Fruit fly (Drosophila melanogaster) whole organism, embryonic: Measurements from ENCODE around the gene pall.

ENCODE experiments used
- Aef1 ChIP-seq: fragments of 200-800 bp; sonication (Bioruptor generic); IDR thresholded peaks from 3 replicates; pipeline ENCODE4 v1.3.6; 2022; ENCODE audit warnings: missing biosample characterization, missing genetic modification characterization
- Atf3 ChIP-seq: fragments of 200-800 bp; sonication (Bioruptor generic); optimal IDR thresholded peaks from 3 replicates; lab custom pipeline; 2016; ENCODE audit warnings: missing biosample characterization, missing genetic modification characterization
- CG11085 ChIP-seq: fragments of 200-800 bp; sonication (Bioruptor generic); IDR thresholded peaks from 2 replicates; pipeline ENCODE4 v1.3.6; 2022; ENCODE audit warnings: missing biosample characterization, missing genetic modification characterization
- CG12236 ChIP-seq: fragments of 200-800 bp; sonication (Bioruptor generic); optimal IDR thresholded peaks from 2 replicates; lab custom pipeline; 2016; ENCODE audit warnings: missing biosample characterization, missing genetic modification characterization
- CG12769 ChIP-seq: fragments of 200-800 bp; sonication (Bioruptor generic); optimal IDR thresholded peaks from 2 replicates; lab custom pipeline; 2019; ENCODE audit warnings: missing biosample characterization, mild to moderate bottlenecking, missing genetic modification characterization, moderate library complexity
- CG13424 ChIP-seq: fragments of 200-800 bp; sonication (Bioruptor generic); optimal IDR thresholded peaks from 2 replicates; lab custom pipeline; 2019; ENCODE audit warnings: missing biosample characterization, mild to moderate bottlenecking, missing genetic modification characterization, moderate library complexity
- CG14965 ChIP-seq: fragments of 200-800 bp; sonication (Bioruptor generic); optimal IDR thresholded peaks from 2 replicates; lab custom pipeline; 2016; ENCODE audit warnings: missing biosample characterization, missing genetic modification characterization, borderline replicate concordance
- CG18011 ChIP-seq: fragments of 200-800 bp; sonication (Bioruptor generic); optimal IDR thresholded peaks from 2 replicates; lab custom pipeline; 2017; ENCODE audit warnings: missing biosample characterization, missing genetic modification characterization, mild to moderate bottlenecking, moderate library complexity, missing genotype
- CG3065 ChIP-seq: fragments of 200-800 bp; sonication (Bioruptor generic); optimal IDR thresholded peaks from 2 replicates; lab custom pipeline; 2016; ENCODE audit warnings: missing biosample characterization, missing genetic modification characterization
- CG42726 ChIP-seq: fragments of 200-800 bp; sonication (Bioruptor generic); IDR thresholded peaks from 2 replicates; pipeline ENCODE4 v1.3.6; 2022; ENCODE audit warnings: missing biosample characterization, missing genetic modification characterization; ENCODE audit not compliant: partially characterized antibody
- CG4424 ChIP-seq: fragments of 200-800 bp; sonication (Bioruptor generic); optimal IDR thresholded peaks from 3 replicates; lab custom pipeline; 2016; ENCODE audit warnings: missing biosample characterization, missing genetic modification characterization
- CG4820 ChIP-seq: fragments of 200-800 bp; sonication (Bioruptor generic); optimal IDR thresholded peaks from 3 replicates; lab custom pipeline; 2016; ENCODE audit warnings: missing biosample characterization, missing genetic modification characterization
- CG6254 ChIP-seq: fragments of 200-800 bp; sonication (Bioruptor generic); optimal IDR thresholded peaks from 3 replicates; lab custom pipeline; 2017; ENCODE audit warnings: mild to moderate bottlenecking, missing biosample characterization, missing genetic modification reagents, missing genetic modification characterization
- CG6765 ChIP-seq: fragments of 200-800 bp; sonication (Bioruptor generic); optimal IDR thresholded peaks from 3 replicates; lab custom pipeline; 2017; ENCODE audit warnings: missing biosample characterization, mild to moderate bottlenecking, missing genetic modification characterization
- CG6854 ChIP-seq: fragments of 200-800 bp; sonication (Bioruptor generic); optimal IDR thresholded peaks from 3 replicates; lab custom pipeline; 2017; ENCODE audit warnings: missing biosample characterization, mild to moderate bottlenecking, missing genetic modification characterization
- CG7786 ChIP-seq: fragments of 200-800 bp; sonication (Bioruptor generic); optimal IDR thresholded peaks from 2 replicates; lab custom pipeline; 2016; ENCODE audit warnings: missing biosample characterization, missing genetic modification characterization
- CG7987 ChIP-seq: fragments of 200-800 bp; sonication (Bioruptor generic); optimal IDR thresholded peaks from 2 replicates; lab custom pipeline; 2018; ENCODE audit warnings: missing biosample characterization, mild to moderate bottlenecking, missing genetic modification characterization, moderate library complexity
- CG8924 ChIP-seq: fragments of 200-800 bp; optimal IDR thresholded peaks from 3 replicates; lab custom pipeline; 2019; ENCODE audit warnings: missing biosample characterization, mild to moderate bottlenecking, missing genetic modification characterization, moderate library complexity
- CG9437 ChIP-seq: fragments of 200-800 bp; sonication (Bioruptor generic); optimal IDR thresholded peaks from 2 replicates; lab custom pipeline; 2018; ENCODE audit warnings: missing biosample characterization, mild to moderate bottlenecking, missing genetic modification characterization
- Chrac-16 ChIP-seq: fragments of 200-800 bp; sonication (Bioruptor generic); optimal IDR thresholded peaks from 3 replicates; lab custom pipeline; 2016; ENCODE audit warnings: missing biosample characterization, missing genetic modification characterization
- Doc2 ChIP-seq: fragments of 200-800 bp; sonication (Bioruptor generic); IDR thresholded peaks from 2 replicates; pipeline ENCODE4 v1.3.6; 2022; ENCODE audit warnings: missing biosample characterization, missing genetic modification characterization
- Eip74EF ChIP-seq, 2 experiments: fragments of 200-800 bp in 1 of 2; fragments of >200 bp in 1 of 2; sonication (Bioruptor generic) in 1 of 2; optimal IDR thresholded peaks; 2 replicates each; lab custom pipeline; 2017 to 2019; ENCODE audit warnings: missing biosample characterization in 2 of 2, missing genetic modification characterization in 2 of 2, mild to moderate bottlenecking in 1 of 2, moderate library complexity in 1 of 2
- Ets97D ChIP-seq: fragments of 200-800 bp; sonication (Bioruptor generic); optimal IDR thresholded peaks from 3 replicates; lab custom pipeline; 2016; ENCODE audit warnings: missing biosample characterization, missing genetic modification characterization
- HLH4C ChIP-seq: fragments of 200-800 bp; sonication (Bioruptor generic); IDR thresholded peaks from 3 replicates; pipeline ENCODE4 v1.3.6; 2022; ENCODE audit warnings: missing biosample characterization, missing genetic modification characterization; ENCODE audit not compliant: partially characterized antibody
- Hand ChIP-seq: fragments of 200-800 bp; sonication (Bioruptor generic); optimal IDR thresholded peaks from 2 replicates; lab custom pipeline; 2017; ENCODE audit warnings: mild to moderate bottlenecking, missing biosample characterization, missing genetic modification reagents, missing genetic modification characterization
- NC2α ChIP-seq: fragments of 200-800 bp; sonication (Bioruptor generic); optimal IDR thresholded peaks from 2 replicates; lab custom pipeline; 2016; ENCODE audit warnings: missing biosample characterization, missing genetic modification characterization
- NC2β ChIP-seq: fragments of 200-800 bp; sonication (Bioruptor generic); optimal IDR thresholded peaks from 2 replicates; lab custom pipeline; 2016; ENCODE audit warnings: missing biosample characterization, missing genetic modification characterization
- Oaz ChIP-seq: fragments of 200-800 bp; sonication (Bioruptor generic); IDR thresholded peaks from 2 replicates; pipeline ENCODE4 v1.3.6; 2022; ENCODE audit warnings: missing biosample characterization, missing genetic modification characterization
- Pdp1 ChIP-seq, 2 experiments: fragments of 200-800 bp; sonication (Bioruptor generic); optimal IDR thresholded peaks; 3 replicates each; lab custom pipeline; 2016; ENCODE audit warnings: missing biosample characterization in 2 of 2, missing genetic modification characterization in 2 of 2, mild to moderate bottlenecking in 1 of 2, moderate library complexity in 1 of 2
- Scr ChIP-seq: fragments of 200-800 bp; sonication (Bioruptor generic); IDR thresholded peaks from 2 replicates; pipeline ENCODE4 v1.3.6; 2022; ENCODE audit warnings: missing biosample characterization, missing genetic modification characterization; ENCODE audit not compliant: partially characterized antibody
- Ssrp ChIP-seq: fragments of 200-800 bp; sonication (Bioruptor generic); optimal IDR thresholded peaks from 2 replicates; lab custom pipeline; 2018; ENCODE audit warnings: missing biosample characterization, mild to moderate bottlenecking, missing genetic modification characterization, moderate library complexity
- ab ChIP-seq: fragments of 200-800 bp; sonication (Bioruptor generic); optimal IDR thresholded peaks from 2 replicates; lab custom pipeline; 2016; ENCODE audit warnings: missing biosample characterization, missing genetic modification characterization
- ato ChIP-seq: fragments of 200-800 bp; sonication (Bioruptor generic); IDR thresholded peaks from 2 replicates; pipeline ENCODE4 v1.3.6; 2022; ENCODE audit warnings: missing biosample characterization, missing genetic modification characterization; ENCODE audit not compliant: partially characterized antibody
- dmrt11E ChIP-seq: fragments of 200-800 bp; sonication (Bioruptor generic); optimal IDR thresholded peaks from 3 replicates; lab custom pipeline; 2018; ENCODE audit warnings: missing biosample characterization, mild to moderate bottlenecking, missing genetic modification characterization, moderate library complexity
- emc ChIP-seq: fragments of 200-800 bp; sonication (Bioruptor generic); optimal IDR thresholded peaks from 2 replicates; lab custom pipeline; 2016; ENCODE audit warnings: missing biosample characterization, missing genetic modification characterization
- hth ChIP-seq: fragments of >200 bp; optimal IDR thresholded peaks from 2 replicates; lab custom pipeline; 2017; ENCODE audit warnings: inconsistent platforms
- lbe ChIP-seq: fragments of 200-800 bp; sonication (Bioruptor generic); optimal IDR thresholded peaks from 2 replicates; lab custom pipeline; 2016; ENCODE audit warnings: missing biosample characterization, mild to moderate bottlenecking, missing genetic modification characterization
- luna ChIP-seq: fragments of 200-800 bp; sonication (Bioruptor generic); optimal IDR thresholded peaks from 2 replicates; lab custom pipeline; 2016; ENCODE audit warnings: missing biosample characterization, missing genetic modification characterization
- maf-S ChIP-seq: fragments of 200-800 bp; sonication (Bioruptor generic); optimal IDR thresholded peaks from 2 replicates; lab custom pipeline; 2016; ENCODE audit warnings: missing biosample characterization, missing genetic modification characterization
- pros ChIP-seq: fragments of 200-800 bp; sonication (Bioruptor generic); optimal IDR thresholded peaks from 3 replicates; lab custom pipeline; 2019; ENCODE audit warnings: missing biosample characterization, mild to moderate bottlenecking, missing genetic modification characterization, moderate library complexity
- sc ChIP-seq, 3 experiments: fragments of >200 bp in 2 of 3; fragments of 200-800 bp in 1 of 3; sonication (Bioruptor generic) in 1 of 3; optimal IDR thresholded peaks; 2 replicates in 2 of 3; 3 replicates in 1 of 3; lab custom pipeline; 2017; ENCODE audit warnings: mild to moderate bottlenecking in 1 of 3, missing biosample characterization in 1 of 3, missing genetic modification characterization in 1 of 3, missing genetic modification reagents in 1 of 3
- sd ChIP-seq: fragments of 200-800 bp; sonication (Bioruptor generic); optimal IDR thresholded peaks from 3 replicates; lab custom pipeline; 2018; ENCODE audit warnings: missing biosample characterization, mild to moderate bottlenecking, missing genetic modification characterization, moderate library complexity
- shn ChIP-seq: fragments of 200-800 bp; sonication (Bioruptor generic); optimal IDR thresholded peaks from 3 replicates; lab custom pipeline; 2016; ENCODE audit warnings: missing biosample characterization, missing genetic modification characterization
- tio ChIP-seq: fragments of 200-800 bp; sonication (Bioruptor generic); optimal IDR thresholded peaks from 2 replicates; lab custom pipeline; 2017; ENCODE audit warnings: missing biosample characterization, missing genetic modification characterization, inconsistent platforms
- unc-4 ChIP-seq: fragments of 200-800 bp; sonication (Bioruptor generic); IDR thresholded peaks from 2 replicates; pipeline ENCODE4 v1.3.6; 2022; ENCODE audit warnings: missing biosample characterization, missing genetic modification characterization; ENCODE audit not compliant: partially characterized antibody
- vfl ChIP-seq: fragments of 200-800 bp; sonication (Bioruptor generic); optimal IDR thresholded peaks from 2 replicates; lab custom pipeline; 2016; ENCODE audit warnings: missing biosample characterization, missing genetic modification characterization
- zen2 ChIP-seq: fragments of 200-800 bp; sonication (Bioruptor generic); IDR thresholded peaks from 3 replicates; pipeline ENCODE4 v1.3.6; 2022; ENCODE audit warnings: missing biosample characterization, missing genetic modification characterization; ENCODE audit not compliant: partially characterized antibody

The pall gene

DNA sequence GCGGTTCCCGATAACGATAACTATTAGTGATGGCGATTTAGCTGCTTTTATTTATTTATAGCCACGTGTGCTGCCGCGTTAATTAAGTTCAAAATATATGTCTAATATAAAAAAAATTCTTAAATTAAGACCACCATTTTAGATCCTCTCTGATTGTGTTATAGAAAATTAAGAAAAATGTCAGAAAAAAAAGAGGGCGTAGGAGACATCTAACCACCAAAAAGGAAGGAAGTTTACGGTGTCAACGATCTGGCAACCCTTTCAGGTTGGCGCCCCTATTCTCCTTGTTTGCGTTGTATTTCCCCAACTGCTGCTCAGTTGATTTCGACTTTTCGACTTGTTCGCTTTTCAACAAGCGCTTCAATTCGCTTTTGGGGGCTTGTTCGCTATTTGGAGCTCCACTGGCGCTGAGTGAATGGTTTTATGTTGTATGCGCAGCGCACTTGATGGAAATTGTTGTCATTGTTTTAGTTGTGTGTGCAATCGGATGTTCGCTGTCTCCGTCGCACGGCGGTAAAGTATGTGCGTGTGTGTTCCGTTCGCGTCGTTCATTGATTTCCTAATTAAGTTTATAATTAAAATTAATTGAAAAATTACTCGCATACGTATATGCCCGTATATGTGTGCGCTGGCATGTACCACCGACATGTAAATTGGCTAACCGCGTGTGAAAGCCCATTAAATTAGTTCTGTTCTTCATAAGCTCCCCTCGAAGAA is 26.7 kb downstream of the pall start, which contains the start of the genes CG3434 and CG44838 (continued):
- TF ChIP-seq vfl = peak; percentile 68
- TF ChIP-seq hth = no peak
- TF ChIP-seq Aef1 (GFP tag; lab: Robert Waterston, UW) = peak; percentile 57
- TF ChIP-seq NC2β (GFP tag; lab: Kevin White, UChicago) = peak; percentile 73
- TF ChIP-seq CG8924 (tag; lab: Kevin White, UChicago) = peak; percentile 89
- TF ChIP-seq zen2 (GFP tag; lab: Robert Waterston, UW) = no peak
- peak; percentile 73 for TF ChIP-seq Atf3
- peak; percentile 75 for TF ChIP-seq Ssrp (tag; lab: Kevin White, UChicago)
- TF ChIP-seq CG3065 = peak; percentile 51
- peak; percentile 70 for TF ChIP-seq CG6854 (GFP tag; lab: Kevin White, UChicago)
- peak; percentile 45; the same call in 1 of the 2 replicates for TF ChIP-seq unc-4 (GFP tag; lab: Robert Waterston, UW)
- TF ChIP-seq tio (GFP tag; lab: Kevin White, UChicago) = peak; percentile 70
- no peak for TF ChIP-seq ato
- peak; percentile 87 for TF ChIP-seq CG13424 (tag; lab: Kevin White, UChicago)
- TF ChIP-seq ab (GFP tag; lab: Kevin White, UChicago) = peak; percentile 77
- peak; percentile 82 for TF ChIP-seq CG9437 (GFP tag; lab: Kevin White, UChicago)
- peak; percentile 68 for TF ChIP-seq shn (GFP tag; lab: Kevin White, UChicago)
- peak; percentile 40 for TF ChIP-seq CG12769
- peak; percentile 76 for TF ChIP-seq CG6765 (GFP tag; lab: Kevin White, UChicago)
- TF ChIP-seq dmrt11E = peak; percentile 76
- TF ChIP-seq CG42726 = no peak
- TF ChIP-seq CG14965 (GFP tag; lab: Kevin White, UChicago) = no peak
- TF ChIP-seq NC2α (GFP tag; lab: Kevin White, UChicago) = peak; percentile 39
- TF ChIP-seq lbe (GFP tag; lab: Kevin White, UChicago) = peak; percentile 47
- TF ChIP-seq Pdp1 (GFP tag; optimal IDR thresholded peaks at IDR 0.05; lab: Kevin White, UChicago) = peak; percentile 57 to 65
- peak; percentile 57 for TF ChIP-seq CG7786
- no peak for TF ChIP-seq Doc2 (GFP tag; lab: Robert Waterston, UW)
- TF ChIP-seq pros (GFP tag; lab: Kevin White, UChicago) = peak; percentile 17
- TF ChIP-seq Eip74EF (GFP tag; optimal IDR thresholded peaks at IDR 0.05; lab: Kevin White, UChicago) = peak in 1 of 2 experiments; percentile 77
- peak; percentile 2 for TF ChIP-seq CG12236 (GFP tag; lab: Kevin White, UChicago)
- TF ChIP-seq CG4820 (GFP tag; lab: Kevin White, UChicago) = peak; percentile 74
- TF ChIP-seq Scr (GFP tag; lab: Robert Waterston, UW) = peak; percentile 33
- TF ChIP-seq CG11085 (GFP tag; lab: Robert Waterston, UW) = peak; percentile 62; the same call in 1 of the 2 replicates
- no peak for TF ChIP-seq sc (optimal IDR thresholded peaks at IDR 0.05; lab: Kevin White, UChicago)
- peak; percentile 70 for TF ChIP-seq sc (GFP tag; optimal IDR thresholded peaks at IDR 0.05; lab: Kevin White, UChicago)
- TF ChIP-seq sd (tag; lab: Kevin White, UChicago) = peak; percentile 49
- peak; percentile 84 for TF ChIP-seq Chrac-16 (GFP tag; lab: Kevin White, UChicago)
- peak; percentile 28 for TF ChIP-seq luna (GFP tag; lab: Kevin White, UChicago)
- TF ChIP-seq Hand = peak; percentile 66
- TF ChIP-seq maf-S (GFP tag; lab: Kevin White, UChicago) = peak; percentile 35
- peak; percentile 40 for TF ChIP-seq CG6254 (GFP tag; lab: Kevin White, UChicago)
- TF ChIP-seq Ets97D (GFP tag; lab: Kevin White, UChicago) = peak; percentile 78
- peak; percentile 41 for TF ChIP-seq CG7987 (GFP tag; lab: Kevin White, UChicago)
- peak; percentile 84 for TF ChIP-seq CG4424 (GFP tag; lab: Kevin White, UChicago)
- no peak for TF ChIP-seq emc
- TF ChIP-seq HLH4C (GFP tag; lab: Robert Waterston, UW) = peak; percentile 44; the same call in 1 of the 3 replicates
- no peak for TF ChIP-seq Oaz
- peak; percentile 58 for TF ChIP-seq CG18011
